Worm (Caenorhabditis elegans): ENCODE results near the gene mrps-34.

ce11 chrIII:4548739-4549138 lies 6.5 kb upstream of the mrps-34 start, which contains the start of gene M88.4:
- TF ChIP-seq mab-5 (tag; optimal IDR thresholded peaks at IDR 0.05), result no peak
- TF ChIP-seq snpc-4 (tag; optimal IDR thresholded peaks at IDR 0.05), result no peak
- no peak for TF ChIP-seq nhr-77 (tag; optimal IDR thresholded peaks at IDR 0.05)
- TF ChIP-seq ama-1 (optimal IDR thresholded peaks at IDR 0.05), result no peak
- TF ChIP-seq nhr-25 (tag; optimal IDR thresholded peaks at IDR 0.05), result no peak
- no peak for TF ChIP-seq ztf-11 (tag; optimal IDR thresholded peaks at IDR 0.05)
- TF ChIP-seq nhr-6 (tag; optimal IDR thresholded peaks at IDR 0.05), result no peak
- no peak for TF ChIP-seq unc-55 (GFP tag; optimal IDR thresholded peaks at IDR 0.05)
- TF ChIP-seq lin-13 (GFP tag; optimal IDR thresholded peaks at IDR 0.05), result no peak
